Worm (Caenorhabditis elegans) whole organism, midembryonic: ENCODE data around the gene hlh-30.

Experiments
- T22C8.4 ChIP-seq: fragments of 200-800 bp; sonication (Bioruptor generic); IDR thresholded peaks from 2 replicates; pipeline ENCODE4 v1.3.6; 2022; ENCODE audit warnings: missing genetic modification characterization, missing compliant biosample characterization
- cog-1 ChIP-seq: sonication (generic microtip); optimal IDR thresholded peaks from 2 replicates; lab custom pipeline; 2016; ENCODE audit warnings: missing genetic modification characterization, missing compliant biosample characterization
- flt-1 ChIP-seq: fragments of 200-800 bp; sonication (Bioruptor generic); IDR thresholded peaks from 2 replicates; pipeline ENCODE4 v1.3.6; 2022; ENCODE audit warnings: missing genetic modification characterization, missing compliant biosample characterization
- klf-2 ChIP-seq: fragments of 200-800 bp; sonication (Bioruptor generic); conservative IDR thresholded peaks from 2 replicates; pipeline ENCODE4 v1.3.6; 2022; ENCODE audit warnings: missing genetic modification reagents, missing genetic modification characterization, missing compliant biosample characterization
- med-1 ChIP-seq: sonication (generic microtip); optimal IDR thresholded peaks from 2 replicates; lab custom pipeline; 2017; ENCODE audit warnings: missing genetic modification characterization, mild to moderate bottlenecking, missing compliant biosample characterization, antibody characterized with exemption, missing genetic modification reagents; ENCODE audit not compliant: insufficient read depth
- ztf-23 ChIP-seq: fragments of 200-800 bp; sonication (Bioruptor generic); IDR thresholded peaks from 2 replicates; pipeline ENCODE4 v1.3.6; 2022; ENCODE audit warnings: missing genetic modification reagents, missing genetic modification characterization, missing compliant biosample characterization
- ztf-29 ChIP-seq: fragments of 200-800 bp; sonication (Bioruptor generic); IDR thresholded peaks from 2 replicates; pipeline ENCODE4 v1.3.6; 2022; ENCODE audit warnings: missing genetic modification reagents, missing genetic modification characterization, missing compliant biosample characterization

DNA sequence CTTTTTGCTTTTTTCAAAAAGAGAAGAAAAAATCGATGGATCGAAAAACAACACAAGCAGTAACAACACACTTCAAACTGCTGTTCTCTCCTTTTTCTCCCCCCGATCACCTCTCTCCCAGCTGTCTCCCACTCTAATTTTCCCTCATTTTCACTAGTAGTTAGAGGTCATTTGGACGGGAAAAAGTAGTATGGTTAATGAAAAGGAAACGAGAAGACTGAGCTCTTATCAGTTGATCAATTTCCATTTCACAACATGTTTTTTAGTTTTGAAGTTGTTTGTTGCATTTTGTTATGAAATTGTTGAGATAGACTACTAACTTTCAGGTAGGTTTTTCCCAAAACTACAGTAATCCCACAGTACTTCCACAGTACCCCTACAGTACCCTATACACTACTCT, 26.3 kb downstream of the hlh-30 start:
- TF ChIP-seq T22C8.4 (GFP tag; lab: Robert Waterston, UW) (no peak), ztf-29 (GFP tag; lab: Robert Waterston, UW) (no peak), med-1 (no peak), klf-2 (GFP tag; lab: Robert Waterston, UW) (no peak), cog-1 (tag; lab: Kevin White, UChicago) (no peak), flt-1 (GFP tag; lab: Robert Waterston, UW) (no peak), ztf-23 (no peak)
